Fruit fly (Drosophila melanogaster) S2 (cell line): Measurements from ENCODE around the gene Iris.

Experiments used
- CG8478 ChIP-seq: fragments of >200 bp; optimal IDR thresholded peaks from 2 replicates; lab custom pipeline; 2018
- CTCF ChIP-seq, 2 experiments: fragments of >200 bp; optimal IDR thresholded peaks; 2 replicates each; lab custom pipeline; 2018

DNA sequence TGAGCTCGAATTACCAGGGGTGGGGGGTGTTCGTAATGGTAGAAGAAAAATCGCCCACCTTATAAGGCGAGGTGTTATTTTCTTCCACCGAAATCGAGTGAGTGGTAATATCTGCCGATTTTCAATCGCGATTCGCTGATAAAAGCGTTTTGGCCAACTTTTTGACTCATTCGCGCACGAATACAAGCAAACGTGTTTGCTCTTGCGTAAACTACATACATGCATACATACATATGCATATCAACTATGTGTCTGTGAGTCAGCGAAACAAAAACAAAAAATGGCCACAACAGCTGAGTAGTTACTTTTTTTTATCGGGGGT lies 23.4 kb upstream of the Iris start:
- no peak for TF ChIP-seq CTCF (optimal IDR thresholded peaks at IDR 0.05; lab: Kevin White, UChicago)
- TF ChIP-seq CG8478 (lab: Kevin White, UChicago), result no peak
